Fruit fly (Drosophila melanogaster) ovary, adult (tissue): ENCODE results near the gene ppk23.

Source experiments
- CG17801 ChIP-seq: fragments of 200-800 bp; optimal IDR thresholded peaks from 2 replicates; lab custom pipeline; 2019; ENCODE audit warnings: missing biosample characterization, mild to moderate bottlenecking, missing genetic modification characterization, moderate library complexity; ENCODE audit not compliant: partially characterized antibody

ppk23 gene

DNA sequence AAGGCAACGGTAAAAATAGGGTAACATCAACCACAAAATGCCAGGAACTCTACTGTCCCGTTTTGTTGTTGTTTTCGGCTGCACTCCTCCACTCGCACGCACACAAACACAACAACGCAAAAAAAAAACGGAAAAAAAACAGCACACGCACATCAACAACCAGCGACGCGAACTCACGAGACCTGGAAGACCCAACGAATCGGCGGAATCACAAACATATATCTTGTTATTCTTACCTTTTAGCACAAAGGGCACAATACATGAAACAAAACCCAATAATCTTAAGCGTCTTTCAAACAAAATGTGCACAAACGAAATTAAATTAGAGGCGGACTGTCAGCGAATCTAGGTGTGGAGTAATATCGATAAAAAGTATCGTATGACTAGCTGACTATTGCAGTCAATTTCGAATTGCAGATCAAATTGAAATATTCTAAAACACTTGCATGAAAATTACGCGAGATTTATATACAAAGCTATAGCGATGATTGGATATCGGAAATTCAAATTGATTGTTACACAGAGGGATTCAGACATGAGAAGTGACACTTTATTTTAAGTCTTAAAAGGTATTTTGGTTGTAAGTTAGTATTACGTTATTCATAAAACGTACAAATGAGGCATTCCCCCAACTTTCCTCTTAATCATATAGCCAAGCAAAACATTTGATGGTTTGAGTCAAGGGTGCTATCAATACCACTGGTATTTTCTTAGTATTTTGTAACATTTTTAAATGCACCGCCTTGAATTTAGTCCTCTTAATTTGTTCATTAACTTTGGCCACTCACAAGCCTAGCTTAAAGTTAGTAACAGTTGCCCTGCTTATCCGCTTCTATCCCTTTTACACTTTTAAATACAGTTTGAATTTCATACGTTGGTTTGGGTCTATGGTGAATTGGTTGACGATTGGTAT, 10.1 kb upstream of the ppk23 start, which contains the start of gene Ankle2:
Ankle2 (minus strand) TSS at position 361 of the 913 bp plus-strand sequence.
- TF ChIP-seq CG17801 (GFP tag; lab: Kevin White, UChicago), result peak; percentile 24

dm6 chrX:17578124-17578523, 9.1 kb upstream of the ppk23 start:
- no peak for TF ChIP-seq CG17801 (GFP tag; lab: Kevin White, UChicago)

DNA sequence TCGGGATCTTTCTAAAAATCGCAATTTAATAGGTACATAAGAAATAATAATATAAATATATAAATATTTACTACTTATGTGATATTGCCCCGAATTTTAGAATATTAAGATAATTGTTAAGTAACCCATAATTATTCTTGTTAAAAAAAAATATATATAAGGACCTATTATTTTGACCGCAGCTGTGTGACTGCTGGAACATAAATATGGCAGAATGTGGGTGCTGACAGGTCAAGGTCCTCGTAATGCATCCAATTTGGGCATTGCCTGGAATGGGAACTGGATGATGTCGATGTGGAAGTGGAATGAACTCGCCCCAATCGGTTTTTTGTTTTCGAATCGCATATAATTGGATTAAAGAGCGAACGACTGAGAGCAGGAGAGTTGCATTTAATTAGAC, 8.3 kb upstream of the ppk23 start:
- no peak for TF ChIP-seq CG17801 (GFP tag; lab: Kevin White, UChicago)

DNA sequence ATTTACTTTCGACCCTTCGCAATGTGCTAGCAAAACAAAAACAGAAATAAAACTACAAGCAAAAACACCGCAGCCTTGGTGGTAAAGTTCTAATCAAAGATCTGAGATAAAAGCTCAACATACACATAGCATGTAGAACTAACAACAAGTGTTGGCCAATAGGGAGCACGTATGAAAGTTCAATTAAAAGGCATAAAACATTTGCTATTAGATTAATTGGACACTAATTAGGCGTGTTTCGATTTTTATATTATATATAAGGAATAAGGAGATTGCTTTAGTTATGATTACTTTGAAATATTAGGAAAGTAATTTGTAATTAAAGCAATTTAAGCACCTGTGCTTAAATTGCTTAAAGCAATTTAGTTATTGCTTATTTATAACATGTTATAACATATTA, 7.6 kb upstream of the ppk23 start:
- TF ChIP-seq CG17801 (GFP tag; lab: Kevin White, UChicago), result no peak

DNA sequence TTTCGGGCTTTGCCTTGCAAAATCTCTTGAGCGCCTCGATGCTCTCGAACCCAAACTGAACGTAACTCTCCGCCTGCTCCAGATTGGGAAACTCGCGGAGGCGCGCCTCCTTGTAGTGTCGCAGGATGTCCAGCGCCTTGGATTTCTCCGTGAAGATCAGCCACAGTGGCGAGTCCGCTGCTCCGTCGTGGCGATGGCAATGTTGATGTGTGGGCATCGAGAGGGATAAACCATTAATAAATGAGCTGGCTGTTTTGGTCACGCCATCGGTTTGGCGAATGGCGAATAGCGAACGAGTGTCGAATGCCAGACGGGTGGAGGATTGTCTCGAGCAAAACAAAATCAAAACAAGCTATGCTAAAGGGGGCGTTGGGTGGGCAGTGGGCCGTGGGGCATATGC, 6.8 kb upstream of the ppk23 start:
- TF ChIP-seq CG17801 (GFP tag; lab: Kevin White, UChicago), result no peak

- TF ChIP-seq CG17801 (GFP tag; lab: Kevin White, UChicago), result no peak
Measured at dm6 chrX:17570912-17571609, 2.0 kb upstream of the ppk23 start.

DNA sequence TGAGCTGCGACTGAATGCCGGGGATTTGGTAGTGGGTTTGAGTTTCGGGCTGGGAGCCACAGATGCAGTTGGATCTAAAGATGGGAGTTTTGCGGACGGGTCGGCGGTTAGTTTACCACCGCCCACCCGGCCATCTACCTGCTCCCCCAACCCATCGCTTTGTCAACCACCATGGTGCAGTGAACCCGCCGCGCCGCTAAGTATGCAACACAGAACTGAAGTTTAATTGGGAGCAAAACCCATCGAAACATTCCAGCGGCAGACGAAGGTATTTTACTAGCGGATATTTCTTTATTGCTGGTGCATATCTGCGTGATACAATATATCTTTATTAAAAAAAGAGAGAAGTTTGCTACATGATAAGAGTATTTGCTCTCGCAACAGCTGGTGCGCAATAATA, 2.9 kb downstream of the ppk23 start:
- no peak for TF ChIP-seq CG17801 (GFP tag; lab: Kevin White, UChicago)

DNA sequence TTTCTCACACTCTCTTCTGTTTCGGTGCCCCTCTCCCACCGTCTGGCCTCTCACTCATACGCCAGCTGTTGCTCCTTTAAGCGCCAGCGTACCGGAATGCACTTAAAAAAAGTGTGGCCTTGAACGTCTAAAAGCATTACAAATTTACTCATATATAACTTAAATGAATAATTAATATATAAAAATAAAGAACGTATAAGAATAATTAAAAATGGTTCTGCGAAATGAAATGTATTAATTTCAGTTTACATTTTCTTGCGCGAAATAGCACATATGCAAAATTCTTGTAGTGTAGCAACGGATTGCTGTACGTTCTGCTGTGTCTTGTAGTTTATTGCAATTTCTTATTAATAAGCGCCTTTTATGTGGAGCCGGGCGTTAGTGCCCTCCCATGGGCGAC, 6.4 kb downstream of the ppk23 start:
- TF ChIP-seq CG17801 (GFP tag; lab: Kevin White, UChicago), result no peak

dm6 chrX:17561943-17562313, 7.1 kb downstream of the ppk23 start:
- TF ChIP-seq CG17801 (GFP tag; lab: Kevin White, UChicago), result no peak

DNA sequence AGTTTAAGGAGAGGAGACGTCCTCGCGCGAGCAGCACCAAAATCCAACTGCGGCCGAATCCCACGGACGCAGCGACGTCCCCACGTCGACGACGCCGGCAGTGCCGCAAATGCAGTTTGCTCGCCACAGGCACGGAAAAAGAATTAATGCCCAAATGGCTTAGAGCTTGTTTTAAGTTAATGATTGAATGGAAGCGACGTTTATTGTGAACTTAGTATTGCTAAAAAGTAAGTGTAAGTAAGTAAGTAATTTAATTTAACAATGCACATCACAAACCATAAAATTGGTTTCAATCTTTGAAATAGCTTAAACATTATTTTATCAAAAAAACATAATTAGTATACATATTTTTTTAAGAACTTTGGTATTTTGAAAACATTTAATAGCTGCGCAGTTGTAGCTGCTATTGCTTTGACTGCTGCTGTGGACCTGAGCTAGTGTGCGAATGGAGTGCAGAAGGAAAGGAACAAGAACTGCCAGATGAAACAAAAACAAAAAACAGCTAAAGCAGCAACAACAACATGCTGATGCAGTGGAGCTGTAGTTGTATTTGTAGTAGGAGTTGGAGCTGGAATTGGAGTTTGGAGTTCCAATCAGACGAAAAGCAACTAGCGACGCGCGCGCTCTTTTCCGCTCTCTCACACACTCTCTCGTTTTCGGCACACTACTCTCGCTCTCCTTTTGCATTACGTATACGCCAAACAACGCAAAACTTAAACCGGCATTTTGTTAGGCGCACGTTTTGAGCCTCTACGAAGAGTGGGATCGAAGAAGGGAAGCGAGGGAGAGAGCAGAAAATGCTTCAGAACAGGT, 7.7 kb downstream of the ppk23 start, which contains the start of gene CG43658:
CG43658 (minus strand) TSS at position 51 of the 813 bp plus-strand sequence.
- no peak for TF ChIP-seq CG17801 (GFP tag; lab: Kevin White, UChicago)

DNA sequence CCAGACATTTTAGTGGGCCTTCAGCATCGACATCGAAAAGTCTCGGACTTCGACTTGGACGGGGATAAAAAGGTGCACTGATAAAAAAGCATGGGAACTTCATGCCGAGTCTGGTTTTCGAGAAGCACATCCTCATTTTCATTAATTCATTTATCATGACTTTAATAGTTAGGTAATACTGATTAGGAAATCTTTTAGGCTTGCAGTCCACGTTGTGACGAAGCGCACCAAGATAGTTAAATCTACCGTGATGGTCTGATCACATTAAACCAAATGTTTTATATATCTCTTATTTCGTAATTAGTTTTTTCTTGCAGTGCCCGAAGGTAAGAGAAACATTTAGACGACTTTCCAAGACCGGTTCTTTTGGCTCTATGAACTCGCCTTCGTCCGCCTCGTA, 10.3 kb downstream of the ppk23 start:
- TF ChIP-seq CG17801 (GFP tag; lab: Kevin White, UChicago), result no peak

- no peak for TF ChIP-seq CG17801 (GFP tag; lab: Kevin White, UChicago)
Measured at dm6 chrX:17555139-17555538, 13.9 kb downstream of the ppk23 start.

dm6 chrX:17550957-17551356, 18.1 kb downstream of the ppk23 start:
- TF ChIP-seq CG17801 (GFP tag; lab: Kevin White, UChicago), result no peak

- no peak for TF ChIP-seq CG17801 (GFP tag; lab: Kevin White, UChicago)
Measured at dm6 chrX:17550307-17550706, 18.7 kb downstream of the ppk23 start.

DNA sequence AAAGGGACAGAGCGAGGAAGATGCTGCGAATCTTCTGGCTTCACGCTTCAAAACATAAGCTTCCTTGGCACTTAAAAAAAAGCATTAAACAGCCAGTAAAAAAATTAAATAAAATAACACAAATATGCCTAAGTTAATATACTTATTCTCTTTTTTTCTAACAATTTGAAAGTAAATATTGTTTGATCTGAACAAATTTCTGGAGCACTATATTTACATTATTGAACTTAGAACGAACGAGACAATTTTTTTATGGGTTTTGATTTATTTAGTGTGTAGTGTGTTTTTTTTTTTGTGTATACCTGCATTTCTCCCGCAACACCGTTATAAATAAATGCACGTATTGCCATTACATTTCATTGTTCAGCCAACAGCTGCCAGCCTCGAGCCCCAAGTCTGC, 23.4 kb downstream of the ppk23 start:
- TF ChIP-seq CG17801 (GFP tag; lab: Kevin White, UChicago), result no peak
